Worm (Caenorhabditis elegans) whole organism, mixed stage, embryonic: ENCODE measurements around the gene ears-2.

Experiments
- M03D4.4 ChIP-seq: sonication (generic microtip); optimal IDR thresholded peaks from 2 replicates; lab custom pipeline; 2017; ENCODE audit warnings: mild to moderate bottlenecking, missing genetic modification characterization, missing compliant biosample characterization
- blmp-1 ChIP-seq: fragments of 150-350 bp; optimal IDR thresholded peaks from 2 replicates; lab custom pipeline; 2014; ENCODE audit warnings: missing biosample characterization, missing genetic modification characterization
- ceh-39 ChIP-seq: fragments of 150-350 bp; optimal IDR thresholded peaks from 2 replicates; lab custom pipeline; 2014; ENCODE audit warnings: missing biosample characterization, missing genetic modification characterization
- ceh-83 ChIP-seq: fragments of 200-800 bp; sonication (Bioruptor generic); optimal IDR thresholded peaks from 2 replicates; lab custom pipeline; 2018; ENCODE audit warnings: mild to moderate bottlenecking, missing genetic modification characterization, missing compliant biosample characterization
- ces-1 ChIP-seq: fragments of 150-350 bp; optimal IDR thresholded peaks from 2 replicates; lab custom pipeline; 2014; ENCODE audit warnings: missing biosample characterization, missing genetic modification reagents, missing genetic modification characterization
- cnd-1 ChIP-seq: fragments of 200-800 bp; sonication (Bioruptor generic); optimal IDR thresholded peaks from 2 replicates; lab custom pipeline; 2018; ENCODE audit warnings: mild to moderate bottlenecking, missing genetic modification characterization, missing compliant biosample characterization
- drap-1 ChIP-seq: fragments of 200-800 bp; sonication (Bioruptor generic); optimal IDR thresholded peaks from 3 replicates; lab custom pipeline; 2018; ENCODE audit warnings: mild to moderate bottlenecking, missing genetic modification characterization, missing compliant biosample characterization
- elt-1 ChIP-seq: sonication (generic microtip); optimal IDR thresholded peaks from 2 replicates; lab custom pipeline; 2017; ENCODE audit warnings: missing genetic modification characterization, mild to moderate bottlenecking, missing compliant biosample characterization, antibody characterized with exemption, moderate library complexity, borderline replicate concordance; ENCODE audit not compliant: insufficient read depth
- elt-3 ChIP-seq: fragments of 150-350 bp; optimal IDR thresholded peaks from 2 replicates; lab custom pipeline; 2014; ENCODE audit warnings: missing biosample characterization, missing genetic modification characterization
- flh-1 ChIP-seq: fragments of 200-800 bp; sonication (Bioruptor generic); optimal IDR thresholded peaks from 2 replicates; lab custom pipeline; 2018; ENCODE audit warnings: mild to moderate bottlenecking, missing genetic modification characterization, moderate library complexity, missing compliant biosample characterization
- hlh-1 ChIP-seq: fragments of 150-350 bp; optimal IDR thresholded peaks from 2 replicates; lab custom pipeline; 2014; ENCODE audit warnings: missing biosample characterization, missing genetic modification reagents, missing genetic modification characterization
- lin-32 ChIP-seq: fragments of 200-800 bp; sonication (Bioruptor generic); optimal IDR thresholded peaks from 2 replicates; lab custom pipeline; 2018; ENCODE audit warnings: mild to moderate bottlenecking, missing genetic modification characterization, missing compliant biosample characterization
- lsy-2 ChIP-seq: fragments of 150-350 bp; optimal IDR thresholded peaks from 2 replicates; lab custom pipeline; 2014; ENCODE audit warnings: missing biosample characterization, missing genetic modification characterization
- mab-5 ChIP-seq: fragments of 150-350 bp; optimal IDR thresholded peaks from 2 replicates; lab custom pipeline; 2014; ENCODE audit warnings: missing biosample characterization, missing genetic modification characterization
- mep-1 ChIP-seq: fragments of 150-350 bp; optimal IDR thresholded peaks from 2 replicates; lab custom pipeline; 2017; ENCODE audit warnings: missing biosample characterization, missing genetic modification reagents, missing genetic modification characterization, inconsistent platforms
- mls-2 ChIP-seq: sonication (generic microtip); optimal IDR thresholded peaks from 2 replicates; lab custom pipeline; 2016; ENCODE audit warnings: mild to moderate bottlenecking, missing genetic modification characterization, moderate library complexity, missing compliant biosample characterization
- nhr-12 ChIP-seq: fragments of 150-350 bp; optimal IDR thresholded peaks from 2 replicates; lab custom pipeline; 2014; ENCODE audit warnings: missing biosample characterization, missing genetic modification characterization
- nhr-237 ChIP-seq: fragments of 150-350 bp; optimal IDR thresholded peaks from 2 replicates; lab custom pipeline; 2014; ENCODE audit warnings: missing biosample characterization, missing genetic modification characterization
- nhr-28 ChIP-seq: fragments of 150-350 bp; optimal IDR thresholded peaks from 2 replicates; lab custom pipeline; 2014; ENCODE audit warnings: missing biosample characterization, missing genetic modification characterization
- pha-4 ChIP-seq: fragments of 150-350 bp; optimal IDR thresholded peaks from 2 replicates; lab custom pipeline; 2018; ENCODE audit warnings: missing biosample characterization, missing genetic modification reagents, missing genetic modification characterization
- sem-2 ChIP-seq: fragments of 200-800 bp; sonication (Bioruptor generic); optimal IDR thresholded peaks from 2 replicates; lab custom pipeline; 2018; ENCODE audit warnings: mild to moderate bottlenecking, missing genetic modification characterization, missing compliant biosample characterization
- sptf-1 ChIP-seq: sonication (generic microtip); optimal IDR thresholded peaks from 2 replicates; lab custom pipeline; 2017; ENCODE audit warnings: mild to moderate bottlenecking, missing genetic modification characterization, moderate library complexity, missing compliant biosample characterization
- tbx-8 ChIP-seq: fragments of 200-800 bp; sonication (Bioruptor generic); optimal IDR thresholded peaks from 2 replicates; lab custom pipeline; 2018; ENCODE audit warnings: mild to moderate bottlenecking, missing genetic modification characterization, moderate library complexity, missing compliant biosample characterization
- unc-120 ChIP-seq: sonication (generic microtip); optimal IDR thresholded peaks from 2 replicates; lab custom pipeline; 2017; ENCODE audit warnings: missing genetic modification characterization, missing compliant biosample characterization; ENCODE audit not compliant: poor library complexity, severe bottlenecking
- unc-39 ChIP-seq: fragments of 150-350 bp; optimal IDR thresholded peaks from 2 replicates; lab custom pipeline; 2014; ENCODE audit warnings: missing biosample characterization, missing genetic modification characterization
- unc-62 ChIP-seq: fragments of 150-350 bp; optimal IDR thresholded peaks from 2 replicates; lab custom pipeline; 2014; ENCODE audit warnings: missing biosample characterization, missing genetic modification reagents, missing genetic modification characterization
- zip-8 ChIP-seq: fragments of 150-350 bp; optimal IDR thresholded peaks from 2 replicates; lab custom pipeline; 2014; ENCODE audit warnings: missing biosample characterization, missing genetic modification characterization
- ztf-11 ChIP-seq: fragments of 150-350 bp; optimal IDR thresholded peaks from 2 replicates; lab custom pipeline; 2014; ENCODE audit warnings: missing biosample characterization, missing genetic modification characterization

The ears-2 gene

DNA sequence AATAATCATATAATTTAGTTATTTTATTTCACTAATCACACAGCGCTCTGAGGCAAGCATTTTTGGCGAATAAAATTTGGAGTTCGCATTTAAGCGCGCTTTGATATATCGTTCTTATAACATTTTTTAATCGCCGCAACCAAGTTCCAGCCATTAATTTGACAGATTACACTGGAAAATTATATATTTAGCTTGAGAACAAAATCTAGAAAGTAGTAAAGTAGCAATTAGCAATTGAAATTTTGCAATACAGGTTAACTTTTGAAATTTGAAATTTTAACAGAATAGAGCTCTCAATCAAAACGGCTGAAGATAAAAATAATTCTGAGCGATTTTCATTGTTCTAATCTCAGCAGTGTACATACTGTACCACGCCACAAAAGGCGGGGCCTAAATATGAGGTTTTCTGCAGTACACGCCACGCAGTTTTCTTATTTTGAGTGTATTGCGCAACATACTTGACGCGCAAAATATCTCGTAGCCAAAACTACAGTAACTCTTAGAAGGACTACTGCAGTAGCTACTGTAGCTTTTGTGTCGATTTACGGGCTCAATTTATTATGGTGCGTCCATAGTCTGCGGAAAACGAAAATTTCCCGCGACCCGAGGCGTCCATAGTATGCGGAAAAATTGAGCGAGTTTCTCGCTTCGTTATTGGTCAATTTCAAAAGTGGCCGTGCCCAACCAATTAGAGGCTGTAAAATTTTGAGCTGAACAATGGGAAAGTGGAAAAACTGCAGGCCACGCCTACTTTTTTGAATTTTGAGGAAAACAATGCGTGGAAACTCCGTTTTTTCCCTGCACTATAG is 37.0 kb upstream of the ears-2 start:
- TF ChIP-seq hlh-1 (tag; lab: Kevin White, UChicago) (no peak), zip-8 (tag; lab: Kevin White, UChicago) (peak; percentile 34)

ce11 chrIV:426597-426996 is 36.3 kb upstream of the ears-2 start:
- TF ChIP-seq M03D4.4 (tag; lab: Kevin White, UChicago), result no peak

ce11 chrIV:425995-426394 is 35.7 kb upstream of the ears-2 start, which contains the start of gene garr-1:
Gene garr-1, plus strand, starts transcription at chrIV:426168.
- TF ChIP-seq unc-62 (GFP tag; lab: Kevin White, UChicago) (no peak), hlh-1 (tag; lab: Kevin White, UChicago) (no peak), zip-8 (tag; lab: Kevin White, UChicago) (no peak), flh-1 (no peak), unc-39 (tag; lab: Kevin White, UChicago) (no peak), drap-1 (no peak), mab-5 (no peak), tbx-8 (no peak), lin-32 (GFP tag; lab: Kevin White, UChicago) (no peak), cnd-1 (tag; lab: Kevin White, UChicago) (no peak), blmp-1 (tag; lab: Kevin White, UChicago) (no peak), elt-3 (tag; lab: Kevin White, UChicago) (no peak), ztf-11 (tag; lab: Kevin White, UChicago) (no peak), pha-4 (no peak), ces-1 (GFP tag; lab: Kevin White, UChicago) (no peak), nhr-28 (tag; lab: Kevin White, UChicago) (no peak), unc-120 (no peak), lsy-2 (no peak), elt-1 (tag; lab: Kevin White, UChicago) (no peak), ceh-83 (GFP tag; lab: Kevin White, UChicago) (no peak)

- TF ChIP-seq ces-1 (GFP tag; lab: Kevin White, UChicago) (peak; percentile 40), nhr-237 (peak; percentile 2), lsy-2 (peak; percentile 54), sem-2 (GFP tag; lab: Kevin White, UChicago) (no peak), elt-3 (tag; lab: Kevin White, UChicago) (no peak), unc-120 (peak; percentile 27), mep-1 (peak; percentile 48), ceh-39 (peak; percentile 58)
- TF ChIP-seq, all 35 proteins: peak for 6
Measured at ce11 chrIV:425546-425945, 35.3 kb upstream of the ears-2 start.

DNA sequence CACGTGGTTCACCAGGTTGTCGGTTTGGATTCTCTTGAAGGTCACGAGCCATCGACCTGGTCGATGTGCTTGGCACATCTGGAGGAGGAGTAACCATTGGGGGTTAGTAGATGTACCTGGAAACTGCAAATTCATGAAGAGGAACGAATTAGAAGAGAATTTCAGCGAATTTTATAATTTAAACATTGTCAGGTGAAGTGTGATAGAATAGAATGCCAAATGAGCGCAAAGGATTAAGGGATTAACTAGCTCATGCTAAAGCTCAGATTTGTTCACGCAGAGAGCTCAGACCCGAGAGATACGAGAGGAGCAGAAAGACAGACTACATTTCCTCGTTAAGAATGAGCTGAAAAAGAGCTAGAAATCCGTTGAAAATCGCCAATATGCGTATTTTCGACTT is 34.8 kb upstream of the ears-2 start, which contains the start of gene daf-18:
daf-18 (minus strand) TSS at position 126 of the 400 bp plus-strand sequence.
- no peak for TF ChIP-seq sptf-1 (tag; lab: Kevin White, UChicago)
- TF ChIP-seq mls-2 (tag; lab: Kevin White, UChicago), result no peak

- TF ChIP-seq sptf-1 (tag; lab: Kevin White, UChicago), result no peak
- no peak for TF ChIP-seq sem-2 (GFP tag; lab: Kevin White, UChicago)
- no peak for TF ChIP-seq ces-1 (GFP tag; lab: Kevin White, UChicago)
- no peak for TF ChIP-seq nhr-12
- TF ChIP-seq unc-62 (GFP tag; lab: Kevin White, UChicago), result no peak
- no peak for TF ChIP-seq lin-32 (GFP tag; lab: Kevin White, UChicago)
- no peak for TF ChIP-seq elt-3 (tag; lab: Kevin White, UChicago)
- no peak for TF ChIP-seq mab-5
- no peak for TF ChIP-seq nhr-28 (tag; lab: Kevin White, UChicago)
- TF ChIP-seq ceh-39, result no peak
- TF ChIP-seq tbx-8, result no peak
- no peak for TF ChIP-seq M03D4.4 (tag; lab: Kevin White, UChicago)
- no peak for TF ChIP-seq nhr-237
- no peak for TF ChIP-seq cnd-1 (tag; lab: Kevin White, UChicago)
- TF ChIP-seq mep-1, result no peak
- no peak for TF ChIP-seq ztf-11 (tag; lab: Kevin White, UChicago)
- TF ChIP-seq mls-2 (tag; lab: Kevin White, UChicago), result no peak
- TF ChIP-seq, all 35 proteins: peak for 0
Measured at ce11 chrIV:422112-422511, 31.8 kb upstream of the ears-2 start.
